Fruit fly (Drosophila melanogaster): ENCODE measurements around the gene CG34325.

- TF ChIP-seq D1 (tag; optimal IDR thresholded peaks at IDR 0.05): no peak
- no peak for TF ChIP-seq CG13204 (GFP tag; optimal IDR thresholded peaks at IDR 0.05)
- no peak for TF ChIP-seq EcR (GFP tag; optimal IDR thresholded peaks at IDR 0.05)
- TF ChIP-seq CG15710 (tag; optimal IDR thresholded peaks at IDR 0.05): no peak
- no peak for TF ChIP-seq CG14655 (GFP tag; optimal IDR thresholded peaks at IDR 0.05)
- TF ChIP-seq CG32121 (GFP tag; IDR thresholded peaks at IDR 0.05): no peak
- no peak for TF ChIP-seq Pif1B (GFP tag; optimal IDR thresholded peaks at IDR 0.05)
- TF ChIP-seq CG8159 (tag; optimal IDR thresholded peaks at IDR 0.05): no peak
- no peak for TF ChIP-seq CG12605 (GFP tag; IDR thresholded peaks at IDR 0.05)
- TF ChIP-seq Snoo (tag; optimal IDR thresholded peaks at IDR 0.05): no peak
These were observed 3.3 kb upstream of the CG34325 start for dm6 chrX:16724544-16724943.
